Fruit fly (Drosophila melanogaster): ENCODE results near the gene hh.

hh gene

DNA sequence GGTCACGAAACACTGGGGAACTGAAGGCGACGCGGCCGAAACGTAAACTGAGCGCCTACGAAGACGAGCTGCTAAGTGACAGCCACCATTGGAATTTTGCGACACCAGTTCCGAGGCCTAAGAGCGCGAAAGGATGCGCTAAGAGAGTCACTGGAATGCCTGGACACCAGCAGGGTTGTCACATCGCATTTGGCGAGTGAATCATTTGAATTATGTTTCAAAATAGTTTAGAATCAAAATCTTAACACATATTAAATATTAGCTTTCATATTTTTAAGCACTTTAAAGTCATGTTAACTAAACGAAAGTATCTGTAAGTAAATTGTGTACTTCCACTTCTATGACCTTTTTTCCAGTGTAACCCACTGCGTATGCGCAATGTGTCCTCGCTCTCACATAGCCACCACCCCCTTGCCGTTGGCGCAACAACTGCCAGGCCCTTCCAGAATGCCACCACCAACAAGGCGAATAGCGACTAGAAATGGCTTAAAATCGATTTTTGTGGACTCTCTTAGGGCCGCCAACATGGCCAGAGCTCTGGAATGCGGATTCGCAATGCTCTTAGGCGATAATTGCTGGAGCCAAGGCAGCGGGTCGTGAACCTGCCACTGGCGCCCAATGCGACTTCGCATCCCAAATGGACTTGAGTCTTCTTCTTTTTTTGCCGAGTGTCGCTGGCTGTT lies 28.9 kb downstream of the hh start, which contains the start of gene Cow (continued):
- TF ChIP-seq pan (optimal IDR thresholded peaks at IDR 0.05) (no peak), pan (GFP tag; optimal IDR thresholded peaks at IDR 0.05 in 1 of 2, IDR thresholded peaks at IDR 0.05 in 1 of 2) (peak in 1 of 2 experiments; percentile 86), toy (GFP tag; IDR thresholded peaks at IDR 0.05) (0 out of 2 replicates have a peak, but pooled peaks have one; percentile 34), crc (GFP tag; optimal IDR thresholded peaks at IDR 0.05) (peak; percentile 31), Ptx1 (GFP tag; IDR thresholded peaks at IDR 0.05) (peak; percentile 72), CG2712 (tag; optimal IDR thresholded peaks at IDR 0.05) (peak; percentile 44), ATbp (GFP tag; optimal IDR thresholded peaks at IDR 0.05) (peak; percentile 45), CG17568 (GFP tag; optimal IDR thresholded peaks at IDR 0.05) (no peak), CG2678 (tag; optimal IDR thresholded peaks at IDR 0.05) (peak; percentile 81), Fer1 (GFP tag; optimal IDR thresholded peaks at IDR 0.05) (peak; percentile 86), bcd (GFP tag; optimal IDR thresholded peaks at IDR 0.05) (peak; percentile 66), Sry-δ (GFP tag; optimal IDR thresholded peaks at IDR 0.05) (peak; percentile 26), ci (GFP tag; IDR thresholded peaks at IDR 0.05) (peak; percentile 70), Eip74EF (GFP tag; optimal IDR thresholded peaks at IDR 0.05) (no peak), CG12299 (tag; optimal IDR thresholded peaks at IDR 0.05) (no peak), CG10209 (GFP tag; optimal IDR thresholded peaks at IDR 0.05) (peak; percentile 60), CG7556 (GFP tag; optimal IDR thresholded peaks at IDR 0.05) (peak; percentile 85), CG4328 (GFP tag; optimal IDR thresholded peaks at IDR 0.05) (no peak), CG1832 (GFP tag; optimal IDR thresholded peaks at IDR 0.05) (no peak), CG30431 (GFP tag; optimal IDR thresholded peaks at IDR 0.05) (no peak), CG4424 (GFP tag; optimal IDR thresholded peaks at IDR 0.05) (no peak), E2f1 (GFP tag; IDR thresholded peaks at IDR 0.05) (peak; percentile 74), Atf-2 (GFP tag; optimal IDR thresholded peaks at IDR 0.05) (peak; percentile 36), Lpt (GFP tag; optimal IDR thresholded peaks at IDR 0.05) (no peak), CG8478 (optimal IDR thresholded peaks at IDR 0.05) (no peak), wdn (GFP tag; IDR thresholded peaks at IDR 0.05) (peak; percentile 39; the same call in 1 of the 2 replicates), H2.0 (GFP tag; IDR thresholded peaks at IDR 0.05) (peak; percentile 35; the same call in 1 of the 2 replicates), CG17612 (GFP tag; IDR thresholded peaks at IDR 0.05) (0 out of 2 replicates have a peak, but pooled peaks have one; percentile 16), trh (GFP tag; optimal IDR thresholded peaks at IDR 0.05) (peak; percentile 13), jigr1 (GFP tag; IDR thresholded peaks at IDR 0.05) (no peak), cwo (GFP tag; optimal IDR thresholded peaks at IDR 0.05) (peak; percentile 72), CG9437 (GFP tag; optimal IDR thresholded peaks at IDR 0.05) (peak; percentile 7), sug (tag; optimal IDR thresholded peaks at IDR 0.05) (peak; percentile 23), Sry-β (GFP tag; optimal IDR thresholded peaks at IDR 0.05) (no peak), nmo (GFP tag; optimal IDR thresholded peaks at IDR 0.05) (peak; percentile 41), Hand (GFP tag; optimal IDR thresholded peaks at IDR 0.05) (peak; percentile 75), CG15269 (tag; optimal IDR thresholded peaks at IDR 0.05) (peak; percentile 71), Ets65A (GFP tag) (peak; percentile 92), sisA (GFP tag; IDR thresholded peaks at IDR 0.05) (peak; percentile 37; the same call in 1 of the 2 replicates), tna (GFP tag; IDR thresholded peaks at IDR 0.05; ENCODE audit: partially characterized antibody) (no peak), prd (optimal IDR thresholded peaks at IDR 0.05) (no peak), prd (GFP tag; IDR thresholded peaks at IDR 0.05) (peak; percentile 75), lmd (GFP tag; IDR thresholded peaks at IDR 0.05) (peak; percentile 66), stwl (tag; optimal IDR thresholded peaks at IDR 0.05) (no peak), CG9727 (GFP tag; optimal IDR thresholded peaks at IDR 0.05) (peak; percentile 60), sc (optimal IDR thresholded peaks at IDR 0.05) (no peak), sc (GFP tag; optimal IDR thresholded peaks at IDR 0.05) (peak; percentile 1), knrl (GFP tag; IDR thresholded peaks at IDR 0.05; ENCODE audit: partially characterized antibody) (no peak), twi (tag; optimal IDR thresholded peaks at IDR 0.05) (no peak), Deaf1 (tag; optimal IDR thresholded peaks at IDR 0.05) (peak; percentile 55)

Measured in whole organism, embryonic.